ENCODE assay signal across 1 worm cellular context in genomic region chrIV:10373772-10374288, ce11.
TF ChIP-seq lines count a peak whose summit lies in the region.

TSS of gene mpz-5 (minus strand) at chrIV:10373822.

TF ChIP-seq in whole organism, L1 larva, 84 proteins besides CTCF, POLR2A, EP300 and RAD21 (continued from another document):
- TF ChIP-seq fkh-10 (GFP tag; optimal IDR thresholded peaks at IDR 0.05; lab: Kevin White, UChicago) (no peak), efl-3 (GFP tag; optimal IDR thresholded peaks at IDR 0.05; lab: Kevin White, UChicago) (no peak), nhr-28 (tag; optimal IDR thresholded peaks at IDR 0.05; lab: Kevin White, UChicago) (no peak), ztf-11 (tag; optimal IDR thresholded peaks at IDR 0.05; lab: Kevin White, UChicago) (no peak), pax-3 (tag; optimal IDR thresholded peaks at IDR 0.05; lab: Kevin White, UChicago) (no peak), elt-2 (tag; optimal IDR thresholded peaks at IDR 0.05; lab: Kevin White, UChicago) (peak; percentile 47), mef-2 (tag; optimal IDR thresholded peaks at IDR 0.05; lab: Kevin White, UChicago) (peak; percentile 12), rnt-1 (tag; optimal IDR thresholded peaks at IDR 0.05; lab: Kevin White, UChicago) (peak; percentile 87), sup-37 (GFP tag; optimal IDR thresholded peaks at IDR 0.05; lab: Kevin White, UChicago) (no peak), nhr-237 (tag; optimal IDR thresholded peaks at IDR 0.05; lab: Kevin White, UChicago) (no peak), nhr-90 (tag; optimal IDR thresholded peaks at IDR 0.05; lab: Kevin White, UChicago; ENCODE audit: poor library complexity) (peak; percentile 75), hlh-17 (GFP tag; optimal IDR thresholded peaks at IDR 0.05; lab: Kevin White, UChicago; ENCODE audit: borderline replicate concordance) (no peak), mdl-1 (tag; optimal IDR thresholded peaks at IDR 0.05; lab: Kevin White, UChicago) (peak in 1 of 2 experiments; percentile 51), nhr-11 (tag; optimal IDR thresholded peaks at IDR 0.05; lab: Kevin White, UChicago) (no peak), unc-62 (GFP tag; optimal IDR thresholded peaks at IDR 0.05; lab: Kevin White, UChicago) (no peak), vab-15 (tag; optimal IDR thresholded peaks at IDR 0.05; lab: Kevin White, UChicago) (no peak), ceh-82 (tag; optimal IDR thresholded peaks at IDR 0.05; lab: Kevin White, UChicago) (peak; percentile 67 to 82 (median 76)), isw-1 (GFP tag; IDR thresholded peaks at IDR 0.05; lab: Robert Waterston, UW) (peak; percentile 51), nhr-20 (tag; optimal IDR thresholded peaks at IDR 0.05; lab: Kevin White, UChicago) (peak; percentile 79), aly-2 (tag; optimal IDR thresholded peaks at IDR 0.05; lab: Kevin White, UChicago) (no peak), ztf-4 (tag; optimal IDR thresholded peaks at IDR 0.05; lab: Kevin White, UChicago) (no peak), lin-15B (tag; optimal IDR thresholded peaks at IDR 0.05; lab: Kevin White, UChicago) (peak; percentile 47), ama-1 (optimal IDR thresholded peaks at IDR 0.05; lab: Kevin White, UChicago) (no peak)
